Fruit fly (Drosophila melanogaster) whole organism, embryonic: Measurements from ENCODE around the gene CG10333.

Experiments
- CG10654 ChIP-seq: fragments of 200-800 bp; sonication (Bioruptor generic); optimal IDR thresholded peaks from 2 replicates; lab custom pipeline; 2016; ENCODE audit warnings: missing biosample characterization, missing genetic modification characterization
- CG10959 ChIP-seq: fragments of 200-800 bp; sonication (Bioruptor generic); IDR thresholded peaks from 2 replicates; pipeline ENCODE4 v1.3.6; 2022; ENCODE audit warnings: missing biosample characterization, missing genetic modification characterization
- CG2678 ChIP-seq: fragments of 200-800 bp; sonication (Bioruptor generic); optimal IDR thresholded peaks from 3 replicates; lab custom pipeline; 2019; ENCODE audit warnings: missing biosample characterization, mild to moderate bottlenecking, missing genetic modification characterization, moderate library complexity
- CG33557 ChIP-seq: fragments of 200-800 bp; sonication (Bioruptor generic); optimal IDR thresholded peaks from 2 replicates; lab custom pipeline; 2019; ENCODE audit warnings: missing biosample characterization, mild to moderate bottlenecking, missing genetic modification characterization, moderate library complexity
- GATAe ChIP-seq: fragments of 200-800 bp; sonication (Bioruptor generic); conservative IDR thresholded peaks from 2 replicates; pipeline ENCODE4 v1.3.6; 2022; ENCODE audit warnings: missing biosample characterization, missing genetic modification characterization
- Gug ChIP-seq: fragments of 200-800 bp; sonication (Bioruptor generic); IDR thresholded peaks from 4 replicates; pipeline ENCODE4 v1.3.6; 2022; ENCODE audit warnings: missing biosample characterization, missing genetic modification characterization
- HLHmδ ChIP-seq: fragments of 200-800 bp; sonication (Bioruptor generic); optimal IDR thresholded peaks from 2 replicates; lab custom pipeline; 2018; ENCODE audit warnings: missing biosample characterization, mild to moderate bottlenecking, missing genetic modification characterization, moderate library complexity
- Lim3 ChIP-seq: fragments of 200-800 bp; sonication (Bioruptor generic); IDR thresholded peaks from 2 replicates; pipeline ENCODE4 v1.3.6; 2022; ENCODE audit warnings: missing biosample characterization, missing genetic modification characterization
- Tbp ChIP-seq: fragments of >200 bp; optimal IDR thresholded peaks from 2 replicates; lab custom pipeline; 2018; ENCODE audit warnings: missing biosample characterization, missing genetic modification characterization
- en ChIP-seq: fragments of 200-800 bp; sonication (Bioruptor generic); optimal IDR thresholded peaks from 2 replicates; lab custom pipeline; 2016; ENCODE audit warnings: missing biosample characterization, missing genetic modification characterization
- gsb-n ChIP-seq: fragments of 200-800 bp; sonication (Bioruptor generic); optimal IDR thresholded peaks from 3 replicates; lab custom pipeline; 2018; ENCODE audit warnings: missing biosample characterization, mild to moderate bottlenecking, missing genetic modification characterization
- otp ChIP-seq: fragments of 200-800 bp; sonication (Bioruptor generic); IDR thresholded peaks from 3 replicates; pipeline ENCODE4, ENCODE4 v1.3.6; 2022; ENCODE audit warnings: missing biosample characterization, missing genetic modification characterization
- pho ChIP-seq: fragments of 200-800 bp; sonication (Bioruptor generic); optimal IDR thresholded peaks from 2 replicates; lab custom pipeline; 2016; ENCODE audit warnings: missing biosample characterization, missing genetic modification characterization
- tap ChIP-seq: fragments of 200-800 bp; optimal IDR thresholded peaks from 3 replicates; lab custom pipeline; 2019; ENCODE audit warnings: missing biosample characterization, mild to moderate bottlenecking, missing genetic modification characterization, moderate library complexity

DNA sequence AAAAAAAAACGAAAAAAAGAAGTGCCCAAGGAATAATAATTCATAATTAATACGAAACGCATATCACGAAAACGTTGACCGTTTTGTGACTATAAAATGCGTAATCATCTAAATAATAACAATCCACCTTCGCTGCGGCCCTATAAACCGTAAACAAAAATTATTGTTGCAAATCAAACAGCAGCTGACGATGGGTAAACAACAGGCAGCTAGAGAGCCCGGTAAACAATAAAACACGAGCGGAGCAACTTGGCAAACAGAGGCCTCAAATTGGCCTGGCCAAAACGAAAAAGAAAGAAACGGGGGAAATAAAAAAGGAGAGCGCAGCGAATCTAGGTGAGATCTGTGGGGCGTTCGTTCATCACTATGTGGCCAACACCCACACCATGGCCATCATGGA is 39.1 kb upstream of the CG10333 start:
- peak; percentile 48 for TF ChIP-seq CG2678 (tag; lab: Kevin White, UChicago)
- 0 out of 3 replicates have a peak, but pooled peaks have one; percentile 38 for TF ChIP-seq otp (GFP tag; lab: Robert Waterston, UW)
- TF ChIP-seq CG10959 (GFP tag; lab: Robert Waterston, UW) = no peak
- TF ChIP-seq gsb-n (tag; lab: Kevin White, UChicago) = no peak
- TF ChIP-seq CG33557 (GFP tag; lab: Kevin White, UChicago) = no peak
- no peak for TF ChIP-seq Tbp (GFP tag; lab: Kevin White, UChicago)
- TF ChIP-seq Gug (GFP tag; lab: Robert Waterston, UW) = no peak
- peak; percentile 12 for TF ChIP-seq CG10654 (GFP tag; lab: Kevin White, UChicago)
- no peak for TF ChIP-seq Lim3 (GFP tag; lab: Robert Waterston, UW)
- TF ChIP-seq tap (tag; lab: Kevin White, UChicago) = no peak
- no peak for TF ChIP-seq HLHmδ (GFP tag; lab: Kevin White, UChicago)
- no peak for TF ChIP-seq GATAe (GFP tag; lab: Robert Waterston, UW)
- peak; percentile 61 for TF ChIP-seq pho
- no peak for TF ChIP-seq en (GFP tag; lab: Kevin White, UChicago)
